Worm (Caenorhabditis elegans): ENCODE measurements around the gene C28A5.1.

- TF ChIP-seq lin-15B (tag; optimal IDR thresholded peaks at IDR 0.05) (no peak), unc-39 (tag; optimal IDR thresholded peaks at IDR 0.05) (no peak), tbx-2 (tag; optimal IDR thresholded peaks at IDR 0.05) (no peak), nhr-11 (tag; optimal IDR thresholded peaks at IDR 0.05) (no peak), pha-4 (tag; optimal IDR thresholded peaks at IDR 0.05) (no peak), elt-3 (tag; optimal IDR thresholded peaks at IDR 0.05) (no peak), nhr-25 (tag; optimal IDR thresholded peaks at IDR 0.05) (no peak), aly-2 (tag; optimal IDR thresholded peaks at IDR 0.05) (no peak), snpc-4 (tag; optimal IDR thresholded peaks at IDR 0.05) (no peak), nhr-77 (tag; optimal IDR thresholded peaks at IDR 0.05) (no peak), daf-12 (tag; optimal IDR thresholded peaks at IDR 0.05) (no peak), zag-1 (tag; optimal IDR thresholded peaks at IDR 0.05) (no peak)
These were observed 1.1 kb upstream of the C28A5.1 start for ce11 chrIII:4435262-4435661.
